Worm (Caenorhabditis elegans) whole organism, L1 larva: ENCODE measurements around the gene C03B1.7.

Experiments used
- C16A3.4 ChIP-seq: fragments of 150-350 bp; optimal IDR thresholded peaks from 2 replicates; lab custom pipeline; 2014; ENCODE audit warnings: missing biosample characterization, missing genetic modification characterization
- C34B4.2 ChIP-seq: sonication (generic microtip); optimal IDR thresholded peaks from 2 replicates; lab custom pipeline; 2017; ENCODE audit warnings: mild to moderate bottlenecking, missing genetic modification characterization, missing compliant biosample characterization
- F16B12.6 ChIP-seq: fragments of 150-350 bp; optimal IDR thresholded peaks from 2 replicates; lab custom pipeline; 2014; ENCODE audit warnings: missing biosample characterization, missing genetic modification characterization
- alr-1 ChIP-seq: fragments of 200-800 bp; sonication (Bioruptor generic); optimal IDR thresholded peaks from 2 replicates; lab custom pipeline; 2018; ENCODE audit warnings: borderline replicate concordance, mild to moderate bottlenecking, missing genetic modification characterization, missing compliant biosample characterization
- ama-1 ChIP-seq: fragments of 150-350 bp; optimal IDR thresholded peaks from 2 replicates; lab custom pipeline; 2014
- blmp-1 ChIP-seq: fragments of 150-350 bp; optimal IDR thresholded peaks from 2 replicates; lab custom pipeline; 2014; ENCODE audit warnings: missing biosample characterization, missing genetic modification characterization
- ceh-8 ChIP-seq: fragments of 200-800 bp; sonication (Bioruptor generic); optimal IDR thresholded peaks from 2 replicates; lab custom pipeline; 2018; ENCODE audit warnings: mild to moderate bottlenecking, missing genetic modification characterization, moderate library complexity, missing compliant biosample characterization
- ceh-82 ChIP-seq, 3 experiments: fragments of 150-350 bp in 1 of 3; sonication (generic microtip) in 2 of 3; optimal IDR thresholded peaks; 2 replicates each; lab custom pipeline; 2014 to 2017; ENCODE audit warnings: missing biosample characterization in 3 of 3, missing genetic modification characterization in 3 of 3
- dpl-1 ChIP-seq, 3 experiments: fragments of 150-350 bp in 2 of 3; sonication (generic microtip) in 1 of 3; optimal IDR thresholded peaks; 2 replicates each; lab custom pipeline; 2014 to 2017; ENCODE audit warnings: missing biosample characterization in 3 of 3, missing genetic modification characterization in 3 of 3, missing genetic modification reagents in 3 of 3
- dsc-1 ChIP-seq: sonication (generic microtip); optimal IDR thresholded peaks from 2 replicates; lab custom pipeline; 2016; ENCODE audit warnings: mild to moderate bottlenecking, missing genetic modification characterization, missing compliant biosample characterization
- efl-1 ChIP-seq, 4 experiments: fragments of 150-350 bp; optimal IDR thresholded peaks in 3 of 4; peaks in 1 of 4; 1 replicate in 1 of 4; 2 replicates in 3 of 4; lab custom pipeline; 2014; ENCODE audit warnings: missing biosample characterization in 2 of 4, missing genetic modification characterization in 2 of 4, missing genetic modification reagents in 2 of 4
- hpl-2 ChIP-seq: fragments of 150-350 bp; optimal IDR thresholded peaks from 2 replicates; lab custom pipeline; 2014; ENCODE audit warnings: missing biosample characterization, missing genetic modification reagents, missing genetic modification characterization
- irx-1 ChIP-seq: sonication (generic microtip); optimal IDR thresholded peaks from 2 replicates; lab custom pipeline; 2016; ENCODE audit warnings: missing genetic modification characterization, missing compliant biosample characterization
- lin-13 ChIP-seq: fragments of 150-350 bp; optimal IDR thresholded peaks from 2 replicates; lab custom pipeline; 2014; ENCODE audit warnings: missing biosample characterization, missing genetic modification reagents, missing genetic modification characterization
- lin-35 ChIP-seq, 2 experiments: fragments of 150-350 bp; optimal IDR thresholded peaks; 2 replicates each; lab custom pipeline; 2014; ENCODE audit warnings: missing biosample characterization in 2 of 2, missing genetic modification characterization in 2 of 2, missing genetic modification reagents in 2 of 2
- lin-39 ChIP-seq: fragments of 150-350 bp; optimal IDR thresholded peaks from 2 replicates; lab custom pipeline; 2014; ENCODE audit warnings: missing biosample characterization, missing genetic modification reagents, missing genetic modification characterization
- lsy-2 ChIP-seq, 2 experiments: fragments of 150-350 bp; optimal IDR thresholded peaks; 2 replicates each; lab custom pipeline; 2014; ENCODE audit warnings: missing biosample characterization in 2 of 2, missing genetic modification characterization in 2 of 2
- mab-9 ChIP-seq: fragments of 200-800 bp; sonication (Bioruptor generic); IDR thresholded peaks from 2 replicates; pipeline ENCODE4 v1.3.6; 2022; ENCODE audit warnings: missing genetic modification reagents, missing genetic modification characterization, missing compliant biosample characterization
- mdl-1 ChIP-seq, 2 experiments: fragments of 150-350 bp; optimal IDR thresholded peaks; 2 replicates each; lab custom pipeline; 2014 to 2017; ENCODE audit warnings: missing biosample characterization in 2 of 2, missing genetic modification characterization in 2 of 2, inconsistent platforms in 1 of 2
- mef-2 ChIP-seq: fragments of 150-350 bp; optimal IDR thresholded peaks from 2 replicates; lab custom pipeline; 2014; ENCODE audit warnings: missing biosample characterization, missing genetic modification characterization
- nhr-12 ChIP-seq: sonication (generic microtip); optimal IDR thresholded peaks from 2 replicates; lab custom pipeline; 2017; ENCODE audit warnings: missing biosample characterization, missing genetic modification characterization
- nhr-28 ChIP-seq: fragments of 150-350 bp; optimal IDR thresholded peaks from 2 replicates; lab custom pipeline; 2014; ENCODE audit warnings: missing biosample characterization, missing genetic modification characterization
- nhr-71 ChIP-seq: sonication (generic microtip); optimal IDR thresholded peaks from 2 replicates; lab custom pipeline; 2016; ENCODE audit warnings: mild to moderate bottlenecking, missing genetic modification characterization, moderate library complexity, missing compliant biosample characterization
- nhr-85 ChIP-seq: sonication (generic microtip); peaks from one replicate; lab custom pipeline; 2016; ENCODE audit warnings: missing genetic modification characterization, inconsistent platforms, missing compliant biosample characterization
- pag-3 ChIP-seq: sonication (generic microtip); optimal IDR thresholded peaks from 2 replicates; lab custom pipeline; 2017; ENCODE audit warnings: missing genetic modification characterization, mild to moderate bottlenecking, missing compliant biosample characterization, antibody characterized with exemption, borderline replicate concordance; ENCODE audit not compliant: insufficient read depth
- pax-3 ChIP-seq: fragments of 200-800 bp; sonication (Bioruptor generic); optimal IDR thresholded peaks from 2 replicates; lab custom pipeline; 2018; ENCODE audit warnings: mild to moderate bottlenecking, missing genetic modification characterization, moderate library complexity, missing compliant biosample characterization
- pqm-1 ChIP-seq: sonication (generic microtip); optimal IDR thresholded peaks from 3 replicates; lab custom pipeline; 2017; ENCODE audit warnings: missing biosample characterization, missing genetic modification characterization
- snpc-4 ChIP-seq: fragments of 150-350 bp; optimal IDR thresholded peaks from 2 replicates; lab custom pipeline; 2014; ENCODE audit warnings: missing biosample characterization, missing genetic modification characterization
- sptf-1 ChIP-seq: fragments of 150-350 bp; optimal IDR thresholded peaks from 2 replicates; lab custom pipeline; 2014; ENCODE audit warnings: missing biosample characterization, missing genetic modification characterization
- sup-37 ChIP-seq: fragments of 200-800 bp; sonication (Bioruptor generic); optimal IDR thresholded peaks from 2 replicates; lab custom pipeline; 2018; ENCODE audit warnings: mild to moderate bottlenecking, missing genetic modification characterization, missing compliant biosample characterization
- tlp-1 ChIP-seq: fragments of 150-350 bp; optimal IDR thresholded peaks from 2 replicates; lab custom pipeline; 2014; ENCODE audit warnings: missing biosample characterization, missing genetic modification characterization
- unc-30 ChIP-seq: sonication (generic microtip); optimal IDR thresholded peaks from 2 replicates; lab custom pipeline; 2017; ENCODE audit warnings: missing biosample characterization, missing genetic modification characterization
- unc-62 ChIP-seq: fragments of 150-350 bp; optimal IDR thresholded peaks from 2 replicates; lab custom pipeline; 2014; ENCODE audit warnings: missing biosample characterization, missing genetic modification reagents, missing genetic modification characterization
- vab-15 ChIP-seq: sonication (generic microtip); optimal IDR thresholded peaks from 2 replicates; lab custom pipeline; 2017; ENCODE audit warnings: missing genotype, mild to moderate bottlenecking, missing genetic modification characterization, missing compliant biosample characterization
- zag-1 ChIP-seq: fragments of 150-350 bp; optimal IDR thresholded peaks from 2 replicates; lab custom pipeline; 2014; ENCODE audit warnings: missing biosample characterization, missing genetic modification characterization
- zip-4 ChIP-seq: fragments of 200-800 bp; sonication (Bioruptor generic); optimal IDR thresholded peaks from 2 replicates; lab custom pipeline; 2018; ENCODE audit warnings: mild to moderate bottlenecking, missing genetic modification characterization, moderate library complexity, missing compliant biosample characterization
- ztf-4 ChIP-seq: fragments of 150-350 bp; optimal IDR thresholded peaks from 2 replicates; lab custom pipeline; 2014; ENCODE audit warnings: missing biosample characterization, missing genetic modification characterization

C03B1.7 gene

ce11 chrX:6371192-6372116 lies 29.8 kb downstream of the C03B1.7 start (continued):
- TF ChIP-seq pag-3 (tag; lab: Kevin White, UChicago): no peak
- TF ChIP-seq zip-4 (GFP tag; lab: Kevin White, UChicago): no peak
- TF ChIP-seq irx-1 (tag; lab: Kevin White, UChicago): peak; percentile 49
- peak in 1 of 2 experiments; percentile 65 for TF ChIP-seq mdl-1 (tag; optimal IDR thresholded peaks at IDR 0.05; lab: Kevin White, UChicago)
- no peak for TF ChIP-seq mef-2 (tag; lab: Kevin White, UChicago)
- TF ChIP-seq dpl-1 (GFP tag; optimal IDR thresholded peaks at IDR 0.05; lab: Kevin White, UChicago): peak in 1 of 3 experiments; percentile 1
- peak; percentile 21 to 30 (median 25) for TF ChIP-seq ceh-82 (tag; optimal IDR thresholded peaks at IDR 0.05; lab: Kevin White, UChicago)
- TF ChIP-seq F16B12.6: no peak
- no peak for TF ChIP-seq unc-62 (GFP tag; lab: Kevin White, UChicago)
- no peak for TF ChIP-seq nhr-12
- TF ChIP-seq lin-39 (tag; lab: Kevin White, UChicago): no peak
- no peak for TF ChIP-seq ama-1 (lab: Kevin White, UChicago)
- TF ChIP-seq zag-1 (tag; lab: Kevin White, UChicago): no peak
- no peak for TF ChIP-seq hpl-2 (GFP tag; lab: Kevin White, UChicago)
- no peak for TF ChIP-seq sup-37 (GFP tag; lab: Kevin White, UChicago)
- TF ChIP-seq C34B4.2 (tag; lab: Kevin White, UChicago): no peak
- no peak for TF ChIP-seq unc-30

- TF ChIP-seq blmp-1 (tag; lab: Kevin White, UChicago) (no peak), tlp-1 (tag; lab: Kevin White, UChicago) (no peak), lsy-2 (tag; optimal IDR thresholded peaks at IDR 0.05; lab: Kevin White, UChicago) (no peak), nhr-85 (tag; lab: Kevin White, UChicago) (no peak), lin-35 (GFP tag; optimal IDR thresholded peaks at IDR 0.05; lab: Kevin White, UChicago) (no peak), snpc-4 (no peak), alr-1 (tag; lab: Kevin White, UChicago) (no peak), nhr-28 (tag; lab: Kevin White, UChicago) (no peak), C16A3.4 (tag; lab: Kevin White, UChicago) (no peak), pax-3 (tag; lab: Kevin White, UChicago) (no peak), zip-4 (GFP tag; lab: Kevin White, UChicago) (no peak), unc-62 (GFP tag; lab: Kevin White, UChicago) (no peak), ztf-4 (tag; lab: Kevin White, UChicago) (no peak), sptf-1 (no peak), irx-1 (tag; lab: Kevin White, UChicago) (no peak), ceh-8 (GFP tag; lab: Kevin White, UChicago) (no peak), nhr-71 (tag; lab: Kevin White, UChicago) (no peak), lin-13 (GFP tag; lab: Kevin White, UChicago) (no peak), pqm-1 (tag; lab: Kevin White, UChicago) (no peak)
These were observed 31.7 kb downstream of the C03B1.7 start, which contains the start of gene C03B1.17 for ce11 chrX:6373348-6373747. C03B1.17 (plus strand) TSS chrX:6373648.

ce11 chrX:6374451-6374850 lies 32.8 kb downstream of the C03B1.7 start, which contains the start of gene C03B1.1:
C03B1.1 (plus strand) TSS chrX:6374751.
- TF ChIP-seq efl-1 (optimal IDR thresholded peaks at IDR 0.05; lab: Kevin White, UChicago) (no peak), efl-1 (GFP tag; optimal IDR thresholded peaks at IDR 0.05 in 1 of 2; lab: Kevin White, UChicago) (peak in 1 of 2 experiments; percentile 42), nhr-85 (tag; lab: Kevin White, UChicago) (no peak), vab-15 (no peak), mab-9 (GFP tag; lab: Robert Waterston, UW) (no peak), lsy-2 (tag; optimal IDR thresholded peaks at IDR 0.05; lab: Kevin White, UChicago) (no peak), dsc-1 (tag; lab: Kevin White, UChicago) (no peak)
